Fruit fly (Drosophila melanogaster): Measurements from ENCODE around the gene CG13674.

CG13674 gene

dm6 chr3L:8185263-8186227 is 33.2 kb downstream of the CG13674 start (continued):
- TF ChIP-seq CG10209 (GFP tag; optimal IDR thresholded peaks at IDR 0.05) (peak; percentile 55), CG1647 (GFP tag; optimal IDR thresholded peaks at IDR 0.05) (peak; percentile 27), sim (GFP tag; IDR thresholded peaks at IDR 0.05) (no peak), Jarid2 (GFP tag; optimal IDR thresholded peaks at IDR 0.05) (peak; percentile 30), jigr1 (GFP tag; IDR thresholded peaks at IDR 0.05) (no peak), sima (GFP tag; optimal IDR thresholded peaks at IDR 0.05) (no peak), cad (GFP tag; optimal IDR thresholded peaks at IDR 0.05) (no peak), CG13894 (tag; optimal IDR thresholded peaks at IDR 0.05) (no peak), hb (GFP tag; IDR thresholded peaks at IDR 0.05; ENCODE audit: partially characterized antibody) (no peak), CG3281 (GFP tag; optimal IDR thresholded peaks at IDR 0.05) (peak; percentile 64), NC2β (GFP tag; optimal IDR thresholded peaks at IDR 0.05) (no peak), Dp (GFP tag; optimal IDR thresholded peaks at IDR 0.05) (no peak), tll (GFP tag; optimal IDR thresholded peaks at IDR 0.05) (no peak), sc (optimal IDR thresholded peaks at IDR 0.05) (no peak), sc (GFP tag; optimal IDR thresholded peaks at IDR 0.05) (peak; percentile 6), CG1832 (GFP tag; optimal IDR thresholded peaks at IDR 0.05) (no peak), CG6175 (GFP tag; IDR thresholded peaks at IDR 0.05) (0 out of 3 replicates have a peak, but pooled peaks have one; percentile 44), CG7963 (GFP tag; IDR thresholded peaks at IDR 0.05; ENCODE audit: partially characterized antibody) (no peak), zen2 (GFP tag; IDR thresholded peaks at IDR 0.05; ENCODE audit: partially characterized antibody) (no peak), Dad (GFP tag; optimal IDR thresholded peaks at IDR 0.05) (no peak), CG1233 (GFP tag; optimal IDR thresholded peaks at IDR 0.05) (no peak), CG3726 (GFP tag; IDR thresholded peaks at IDR 0.05) (no peak), Oli (tag; optimal IDR thresholded peaks at IDR 0.05) (peak; percentile 54), gem (tag; optimal IDR thresholded peaks at IDR 0.05) (peak; percentile 62), CkIIα-i1 (GFP tag; IDR thresholded peaks at IDR 0.05) (no peak), CG17802 (tag; optimal IDR thresholded peaks at IDR 0.05) (no peak), chn (GFP tag; optimal IDR thresholded peaks at IDR 0.05) (peak; percentile 26), Asciz (GFP tag; optimal IDR thresholded peaks at IDR 0.05) (no peak), CG31388 (GFP tag; optimal IDR thresholded peaks at IDR 0.05) (no peak), CG3065 (GFP tag; optimal IDR thresholded peaks at IDR 0.05) (no peak), CG17361 (GFP tag; IDR thresholded peaks at IDR 0.05) (0 out of 3 replicates have a peak, but pooled peaks have one; percentile 45), CG11456 (GFP tag; IDR thresholded peaks at IDR 0.05) (0 out of 3 replicates have a peak, but pooled peaks have one; percentile 60), trem (tag; optimal IDR thresholded peaks at IDR 0.05) (no peak), CG14965 (GFP tag; optimal IDR thresholded peaks at IDR 0.05; ENCODE audit: borderline replicate concordance) (no peak), CG6854 (GFP tag; optimal IDR thresholded peaks at IDR 0.05) (peak; percentile 38), CG15696 (tag; optimal IDR thresholded peaks at IDR 0.05) (no peak), twi (tag; optimal IDR thresholded peaks at IDR 0.05) (no peak), CG7372 (GFP tag; IDR thresholded peaks at IDR 0.05) (0 out of 2 replicates have a peak, but pooled peaks have one; percentile 27), Usf (GFP tag; optimal IDR thresholded peaks at IDR 0.05) (no peak), knrl (GFP tag; IDR thresholded peaks at IDR 0.05; ENCODE audit: partially characterized antibody) (no peak), al (GFP tag; IDR thresholded peaks at IDR 0.05) (no peak; the same call in 1 of the 2 replicates), CG1792 (GFP tag; optimal IDR thresholded peaks at IDR 0.05) (peak; percentile 29), E2f2 (GFP tag; IDR thresholded peaks at IDR 0.05) (no peak; the same call in 1 of the 2 replicates), Ets65A (GFP tag) (peak; percentile 72), Dll (GFP tag; IDR thresholded peaks at IDR 0.05; ENCODE audit: partially characterized antibody) (no peak), seq (GFP tag; IDR thresholded peaks at IDR 0.05) (peak; percentile 47), CG5245 (GFP tag; optimal IDR thresholded peaks at IDR 0.05) (no peak), wor (GFP tag; IDR thresholded peaks at IDR 0.05) (no peak)

Data from whole organism, embryonic.